Worm (Caenorhabditis elegans): ENCODE measurements around the gene C08F11.10.

ce11 chrIV:13633165-13633564 lies 15.9 kb downstream of the C08F11.10 start, which contains the start of gene fbxa-98:
- TF ChIP-seq unc-62 (GFP tag; optimal IDR thresholded peaks at IDR 0.05) (no peak), rpc-1 (optimal IDR thresholded peaks at IDR 0.05) (no peak), rpc-1 (tag; optimal IDR thresholded peaks at IDR 0.05) (no peak), ama-1 (optimal IDR thresholded peaks at IDR 0.05) (no peak), ama-1 (GFP tag; optimal IDR thresholded peaks at IDR 0.05) (no peak), ZK185.1 (tag; optimal IDR thresholded peaks at IDR 0.05; ENCODE audit: poor library complexity, severe bottlenecking) (no peak), ccch-3 (GFP tag; optimal IDR thresholded peaks at IDR 0.05) (no peak), zim-3 (tag; optimal IDR thresholded peaks at IDR 0.05) (no peak), ceh-79 (tag; optimal IDR thresholded peaks at IDR 0.05) (no peak), atf-7 (tag; optimal IDR thresholded peaks at IDR 0.05) (no peak)

Data from whole organism, young adult.